Worm (Caenorhabditis elegans): Measurements from ENCODE around the gene glc-4.

glc-4 gene

ce11 chrII:7155392-7155791 lies 19.4 kb downstream of the glc-4 start, which contains the start of gene C27H5.2:
Gene C27H5.2, plus strand, starts transcription at chrII:7155581.
- TF ChIP-seq Y53G8AR.9 (GFP tag; conservative IDR thresholded peaks at IDR 0.05) (peak; percentile 49; the same call in 1 of the 2 replicates), hmg-1.2 (GFP tag; IDR thresholded peaks at IDR 0.05) (peak; percentile 14; the same call in 1 of the 2 replicates), hlh-12 (tag; optimal IDR thresholded peaks at IDR 0.05) (no peak), nhr-80 (tag; optimal IDR thresholded peaks at IDR 0.05) (peak; percentile 69), ama-1 (optimal IDR thresholded peaks at IDR 0.05) (peak; percentile 14), ama-1 (GFP tag; optimal IDR thresholded peaks at IDR 0.05) (no peak), cebp-1 (GFP tag; IDR thresholded peaks at IDR 0.05) (no peak), cebp-1 (tag; optimal IDR thresholded peaks at IDR 0.05) (peak; percentile 9), F52B5.7 (tag; optimal IDR thresholded peaks at IDR 0.05) (no peak)

ce11 chrII:7154711-7155110 lies 20.0 kb downstream of the glc-4 start:
- peak; percentile 88 for TF ChIP-seq zfh-2 (GFP tag; conservative IDR thresholded peaks at IDR 0.05)
- TF ChIP-seq Y53G8AR.9 (GFP tag; conservative IDR thresholded peaks at IDR 0.05): no peak
- TF ChIP-seq zim-3 (tag; optimal IDR thresholded peaks at IDR 0.05): no peak
- TF ChIP-seq hrde-1 (tag; optimal IDR thresholded peaks at IDR 0.05; ENCODE audit: borderline replicate concordance): no peak
- no peak for TF ChIP-seq snpc-3.4 (tag; optimal IDR thresholded peaks at IDR 0.05)
- TF ChIP-seq egrh-3 (GFP tag; IDR thresholded peaks at IDR 0.05): peak; percentile 88

DNA sequence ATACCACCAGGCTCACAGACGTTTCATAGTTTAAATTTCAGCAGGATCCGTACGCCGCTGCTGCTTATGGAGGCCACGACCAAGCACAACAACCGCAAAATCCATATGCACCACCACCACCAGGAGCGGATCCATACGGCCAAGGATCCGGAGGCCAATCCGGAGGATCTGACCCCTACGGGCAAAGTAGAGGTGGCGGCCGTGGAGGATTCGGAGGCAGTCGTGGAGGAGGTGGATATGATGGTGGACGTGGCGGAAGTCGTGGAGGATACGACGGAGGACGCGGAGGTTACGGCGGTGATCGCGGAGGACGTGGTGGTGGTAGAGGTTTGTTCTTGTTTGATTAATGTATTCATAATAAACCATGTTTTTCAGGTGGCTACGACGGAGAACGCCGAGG lies 21.6 kb downstream of the glc-4 start:
- TF ChIP-seq hsf-1 (GFP tag; IDR thresholded peaks at IDR 0.05) (0 out of 2 replicates have a peak, but pooled peaks have one; percentile 8), zfh-2 (GFP tag; conservative IDR thresholded peaks at IDR 0.05) (peak; percentile 83), egrh-3 (GFP tag; IDR thresholded peaks at IDR 0.05) (peak; percentile 51; the same call in 1 of the 2 replicates)

DNA sequence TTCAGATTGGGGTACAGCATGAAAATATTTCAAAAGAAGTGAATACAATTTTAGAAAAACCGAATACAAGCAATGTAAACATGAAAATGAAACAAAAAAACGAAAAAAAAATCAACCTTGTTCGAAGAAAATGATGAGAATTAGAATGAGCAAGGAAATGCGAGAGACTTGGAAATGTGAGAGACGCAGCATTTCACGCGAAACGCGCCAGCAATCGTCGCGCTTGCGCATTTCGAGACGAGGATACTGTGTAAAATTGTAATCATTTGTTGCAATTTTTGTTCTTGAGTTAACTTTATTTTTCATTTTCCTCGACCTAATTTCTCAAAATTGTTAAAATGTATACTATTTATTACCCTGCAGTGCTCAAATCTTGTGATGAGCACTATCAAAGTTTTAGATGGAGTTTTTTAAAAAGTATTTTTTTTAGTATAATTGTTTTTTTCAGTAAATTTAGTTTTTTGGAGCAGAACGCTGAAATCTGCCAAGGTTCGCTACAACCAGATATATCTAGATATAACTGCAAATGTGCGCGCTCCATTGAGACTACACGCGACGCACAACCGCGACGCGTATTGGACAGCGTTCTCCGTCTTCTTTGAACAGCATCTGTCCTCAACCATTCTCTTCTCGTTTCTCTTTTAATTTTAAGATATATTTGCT lies 22.6 kb downstream of the glc-4 start, which contains the start of gene fust-1:
fust-1 (plus strand) TSS at position 613 of the 663 bp plus-strand sequence.
- peak; percentile 81 for TF ChIP-seq egl-18 (GFP tag; IDR thresholded peaks at IDR 0.05)
- TF ChIP-seq pha-4 (tag; optimal IDR thresholded peaks at IDR 0.05): peak; percentile 47
- peak; percentile 14 for TF ChIP-seq die-1 (tag; optimal IDR thresholded peaks at IDR 0.05)
- no peak for TF ChIP-seq F55B11.4 (tag; optimal IDR thresholded peaks at IDR 0.05; ENCODE audit: borderline replicate concordance, insufficient read depth)
- TF ChIP-seq lsl-1 (GFP tag; optimal IDR thresholded peaks at IDR 0.05): peak; percentile 87
- TF ChIP-seq ekl-4 (GFP tag; IDR thresholded peaks at IDR 0.05): peak; percentile 96
- peak; percentile 93 for TF ChIP-seq Y95B8A.8 (GFP tag; IDR thresholded peaks at IDR 0.05)
- no peak for TF ChIP-seq fkh-3 (tag; optimal IDR thresholded peaks at IDR 0.05)
- peak; percentile 88 for TF ChIP-seq C06A6.2 (GFP tag; conservative IDR thresholded peaks at IDR 0.05)
- TF ChIP-seq F57C9.4 (tag; optimal IDR thresholded peaks at IDR 0.05): no peak
- no peak for TF ChIP-seq F37B4.10 (GFP tag; IDR thresholded peaks at IDR 0.05)
- peak; percentile 95 for TF ChIP-seq rcor-1 (GFP tag; IDR thresholded peaks at IDR 0.05)
- TF ChIP-seq F39B2.1 (GFP tag; IDR thresholded peaks at IDR 0.05): peak; percentile 82; the same call in 1 of the 2 replicates
- TF ChIP-seq snpc-1.3 (tag; optimal IDR thresholded peaks at IDR 0.05; ENCODE audit: insufficient read depth): peak; percentile 95
- TF ChIP-seq nhr-120 (GFP tag; IDR thresholded peaks at IDR 0.05): no peak
- peak; percentile 94 for TF ChIP-seq repo-1 (tag; optimal IDR thresholded peaks at IDR 0.05)
- TF ChIP-seq dpl-1 (GFP tag; optimal IDR thresholded peaks at IDR 0.05): peak; percentile 67
- peak; percentile 93 for TF ChIP-seq athp-1 (tag; optimal IDR thresholded peaks at IDR 0.05)
- no peak for TF ChIP-seq bed-1 (GFP tag; IDR thresholded peaks at IDR 0.05)
- peak; percentile 82 for TF ChIP-seq xnd-1 (tag; optimal IDR thresholded peaks at IDR 0.05)
- peak; percentile 80 for TF ChIP-seq C17E4.6 (GFP tag; IDR thresholded peaks at IDR 0.05)
- no peak for TF ChIP-seq rpc-1 (optimal IDR thresholded peaks at IDR 0.05)
- no peak for TF ChIP-seq rpc-1 (tag; optimal IDR thresholded peaks at IDR 0.05)
- no peak for TF ChIP-seq unc-62 (GFP tag; optimal IDR thresholded peaks at IDR 0.05)
- TF ChIP-seq nhr-179 (tag; optimal IDR thresholded peaks at IDR 0.05): no peak
- TF ChIP-seq madf-3 (GFP tag; IDR thresholded peaks at IDR 0.05): peak; percentile 95
- peak; percentile 89 for TF ChIP-seq D2030.7 (GFP tag; IDR thresholded peaks at IDR 0.05)
- TF ChIP-seq F49E8.2 (tag; optimal IDR thresholded peaks at IDR 0.05; ENCODE audit: insufficient read depth): peak; percentile 83
- TF ChIP-seq nhr-90 (tag; optimal IDR thresholded peaks at IDR 0.05): peak; percentile 22

Measured in whole organism, young adult.